Worm (Caenorhabditis elegans) whole organism, L3 larva: ENCODE results near the gene daf-3.
A peak's percentile ranks its signal among the peaks of the same experiment; 100 is the strongest.

ENCODE experiments used
- R02D3.7 ChIP-seq: fragments of 150-350 bp; optimal IDR thresholded peaks from 2 replicates; lab custom pipeline; 2014; ENCODE audit warnings: missing biosample characterization, missing genetic modification characterization
- ZK546.5 ChIP-seq: sonication (generic microtip); optimal IDR thresholded peaks from 2 replicates; lab custom pipeline; 2017; ENCODE audit warnings: missing biosample characterization, missing genetic modification characterization
- ama-1 ChIP-seq: fragments of 150-350 bp; optimal IDR thresholded peaks from 2 replicates; lab custom pipeline; 2018
- ceh-16 ChIP-seq: sonication (generic microtip); optimal IDR thresholded peaks from 2 replicates; lab custom pipeline; 2017; ENCODE audit warnings: missing biosample characterization, missing genetic modification characterization
- ceh-28 ChIP-seq: fragments of 150-350 bp; optimal IDR thresholded peaks from 2 replicates; lab custom pipeline; 2014; ENCODE audit warnings: missing biosample characterization, missing genetic modification reagents, missing genetic modification characterization
- ceh-82 ChIP-seq: fragments of 150-350 bp; optimal IDR thresholded peaks from 2 replicates; lab custom pipeline; 2014; ENCODE audit warnings: missing biosample characterization, missing genetic modification characterization
- ceh-9 ChIP-seq: sonication (generic microtip); optimal IDR thresholded peaks from 2 replicates; lab custom pipeline; 2018; ENCODE audit warnings: missing biosample characterization, missing genetic modification characterization
- daf-12 ChIP-seq: fragments of 150-350 bp; optimal IDR thresholded peaks from 2 replicates; lab custom pipeline; 2014; ENCODE audit warnings: missing biosample characterization, missing genetic modification reagents, missing genetic modification characterization
- egl-27 ChIP-seq: sonication (generic microtip); optimal IDR thresholded peaks from 4 replicates; lab custom pipeline; 2017; ENCODE audit warnings: missing biosample characterization, missing genetic modification reagents, missing genetic modification characterization
- egl-5 ChIP-seq: fragments of 150-350 bp; optimal IDR thresholded peaks from 2 replicates; lab custom pipeline; 2017; ENCODE audit warnings: missing biosample characterization, missing genetic modification reagents, missing genetic modification characterization, inconsistent platforms
- elt-1 ChIP-seq: fragments of 150-350 bp; optimal IDR thresholded peaks from 2 replicates; lab custom pipeline; 2014; ENCODE audit warnings: missing biosample characterization, missing genetic modification characterization
- elt-2 ChIP-seq: sonication (generic microtip); optimal IDR thresholded peaks from 2 replicates; lab custom pipeline; 2016; ENCODE audit warnings: missing genetic modification reagents, mild to moderate bottlenecking, missing genetic modification characterization, missing compliant biosample characterization
- elt-3 ChIP-seq, 3 experiments: fragments of 150-350 bp in 1 of 3; sonication (generic microtip) in 2 of 3; optimal IDR thresholded peaks; 2 replicates in 2 of 3; 4 replicates in 1 of 3; lab custom pipeline; 2014 to 2017; ENCODE audit warnings: missing biosample characterization in 3 of 3, missing genetic modification characterization in 3 of 3
- eor-1 ChIP-seq, 2 experiments: fragments of 150-350 bp; optimal IDR thresholded peaks; 2 replicates each; lab custom pipeline; 2014 to 2018; ENCODE audit warnings: missing biosample characterization in 2 of 2, missing genetic modification characterization in 2 of 2
- fkh-10 ChIP-seq: sonication (generic microtip); optimal IDR thresholded peaks from 2 replicates; lab custom pipeline; 2017; ENCODE audit warnings: missing biosample characterization, missing genetic modification reagents, missing genetic modification characterization
- hmg-11 ChIP-seq: sonication (generic microtip); optimal IDR thresholded peaks from 2 replicates; lab custom pipeline; 2016; ENCODE audit warnings: missing genetic modification characterization, missing compliant biosample characterization
- jun-1 ChIP-seq: fragments of 150-350 bp; optimal IDR thresholded peaks from 2 replicates; lab custom pipeline; 2014; ENCODE audit warnings: missing biosample characterization, missing genetic modification reagents, missing genetic modification characterization
- lin-39 ChIP-seq: fragments of 150-350 bp; optimal IDR thresholded peaks from 2 replicates; lab custom pipeline; 2018; ENCODE audit warnings: missing biosample characterization, missing genetic modification reagents, missing genetic modification characterization
- lsy-12 ChIP-seq: sonication (generic microtip); optimal IDR thresholded peaks from 2 replicates; lab custom pipeline; 2016; ENCODE audit warnings: mild to moderate bottlenecking, missing genetic modification characterization, missing compliant biosample characterization
- mdl-1 ChIP-seq: fragments of 150-350 bp; optimal IDR thresholded peaks from 2 replicates; lab custom pipeline; 2014; ENCODE audit warnings: missing biosample characterization, missing genetic modification characterization
- mml-1 ChIP-seq: fragments of 150-350 bp; sonication (generic microtip); optimal IDR thresholded peaks from 3 replicates; lab custom pipeline; 2014; ENCODE audit warnings: missing biosample characterization, missing genetic modification characterization
- nfya-1 ChIP-seq: sonication (generic microtip); optimal IDR thresholded peaks from 2 replicates; lab custom pipeline; 2017; ENCODE audit warnings: missing genetic modification characterization, mild to moderate bottlenecking, missing compliant biosample characterization, antibody characterized with exemption, moderate library complexity; ENCODE audit not compliant: insufficient read depth
- nhr-11 ChIP-seq: fragments of 150-350 bp; optimal IDR thresholded peaks from 2 replicates; lab custom pipeline; 2014; ENCODE audit warnings: missing biosample characterization, missing genetic modification characterization
- nhr-12 ChIP-seq: fragments of 150-350 bp; optimal IDR thresholded peaks from 2 replicates; lab custom pipeline; 2014; ENCODE audit warnings: missing biosample characterization, missing genetic modification characterization
- nhr-23 ChIP-seq: fragments of 150-350 bp; optimal IDR thresholded peaks from 2 replicates; lab custom pipeline; 2014; ENCODE audit warnings: missing biosample characterization, missing genetic modification reagents, missing genetic modification characterization
- nhr-237 ChIP-seq: fragments of 150-350 bp; optimal IDR thresholded peaks from 2 replicates; lab custom pipeline; 2014; ENCODE audit warnings: missing biosample characterization, missing genetic modification characterization
- nhr-25 ChIP-seq: sonication (generic microtip); optimal IDR thresholded peaks from 2 replicates; lab custom pipeline; 2017; ENCODE audit warnings: missing biosample characterization, missing genetic modification characterization
- nhr-28 ChIP-seq: fragments of 150-350 bp; optimal IDR thresholded peaks from 2 replicates; lab custom pipeline; 2014; ENCODE audit warnings: missing biosample characterization, missing genetic modification characterization
- nhr-43 ChIP-seq: sonication (generic microtip); optimal IDR thresholded peaks from 2 replicates; lab custom pipeline; 2016; ENCODE audit warnings: mild to moderate bottlenecking, missing genetic modification characterization, missing compliant biosample characterization; ENCODE audit not compliant: poor library complexity, severe bottlenecking
- nhr-67 ChIP-seq: fragments of 150-350 bp; optimal IDR thresholded peaks from 2 replicates; lab custom pipeline; 2014; ENCODE audit warnings: missing biosample characterization, missing genetic modification characterization
- nhr-76 ChIP-seq: fragments of 150-350 bp; sonication (generic microtip); optimal IDR thresholded peaks from 5 replicates; lab custom pipeline; 2014; ENCODE audit warnings: missing biosample characterization, missing genetic modification characterization
- nhr-77 ChIP-seq: fragments of 150-350 bp; optimal IDR thresholded peaks from 2 replicates; lab custom pipeline; 2014; ENCODE audit warnings: missing biosample characterization, missing genetic modification characterization
- pha-4 ChIP-seq: fragments of 150-350 bp; optimal IDR thresholded peaks from 2 replicates; lab custom pipeline; 2014; ENCODE audit warnings: missing biosample characterization, missing genetic modification reagents, missing genetic modification characterization
- tbx-2 ChIP-seq: sonication (generic microtip); optimal IDR thresholded peaks from 2 replicates; lab custom pipeline; 2016; ENCODE audit warnings: mild to moderate bottlenecking, missing genetic modification characterization, missing compliant biosample characterization
- unc-39 ChIP-seq: sonication (generic microtip); optimal IDR thresholded peaks from 4 replicates; lab custom pipeline; 2017; ENCODE audit warnings: missing biosample characterization, missing genetic modification characterization
- unc-62 ChIP-seq: fragments of 150-350 bp; sonication (generic microtip); optimal IDR thresholded peaks from 4 replicates; lab custom pipeline; 2014; ENCODE audit warnings: missing biosample characterization, missing genetic modification reagents, missing genetic modification characterization
- zag-1 ChIP-seq: fragments of 150-350 bp; optimal IDR thresholded peaks from 2 replicates; lab custom pipeline; 2014; ENCODE audit warnings: missing biosample characterization, missing genetic modification characterization
- ztf-4 ChIP-seq: fragments of 150-350 bp; optimal IDR thresholded peaks from 2 replicates; lab custom pipeline; 2014; ENCODE audit warnings: missing biosample characterization, missing genetic modification characterization

Gene daf-3

DNA sequence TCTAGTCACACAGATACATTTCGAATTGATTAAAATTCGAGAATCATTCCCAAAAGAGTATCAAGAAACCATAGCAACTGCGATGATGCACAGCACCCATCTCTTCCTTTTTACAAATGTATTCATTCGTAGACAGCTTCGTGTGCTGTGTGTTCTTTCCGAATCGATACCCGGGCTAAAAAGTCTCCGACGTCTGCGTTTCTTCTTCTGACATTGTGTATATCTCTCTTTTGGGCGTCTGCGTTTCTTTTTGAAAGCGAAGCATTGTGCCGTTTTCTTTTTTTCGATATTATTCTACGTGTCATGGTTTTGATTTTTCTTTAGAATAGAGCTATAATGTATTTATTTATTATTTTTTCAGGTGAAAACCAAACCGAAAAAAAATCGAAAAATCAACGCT is 37.3 kb downstream of the daf-3 start, which contains the start of gene attf-5:
TSS of gene attf-5 (plus strand) at position 362 of the 400 bp plus-strand sequence.
- TF ChIP-seq ceh-28 (tag; lab: Kevin White, UChicago) (peak; percentile 78), nhr-25 (no peak), egl-5 (no peak), hmg-11 (peak; percentile 42), pha-4 (tag; lab: Kevin White, UChicago) (peak; percentile 53), nhr-23 (tag; lab: Kevin White, UChicago) (peak; percentile 22), nhr-43 (no peak), elt-3 (tag; optimal IDR thresholded peaks at IDR 0.05; lab: Kevin White, UChicago) (no peak)

DNA sequence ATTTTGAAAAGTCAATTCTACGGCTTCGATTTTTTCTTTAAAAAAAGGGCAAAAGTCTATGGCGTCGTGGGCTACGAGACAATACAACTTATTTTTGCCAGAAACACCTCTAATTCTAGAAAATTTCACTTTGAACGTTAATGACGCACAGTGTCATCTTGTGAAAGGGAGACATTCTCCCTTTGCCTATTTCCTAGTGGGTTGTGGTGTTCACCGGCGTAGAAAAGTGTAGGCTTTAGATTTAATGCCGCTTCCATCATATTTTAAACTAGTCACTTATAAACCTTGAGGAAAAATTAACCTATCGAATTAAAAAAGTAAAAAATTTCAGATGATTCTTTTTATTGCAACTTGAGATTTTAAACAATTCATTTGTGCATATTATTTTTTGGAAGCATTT is 39.9 kb downstream of the daf-3 start:
- peak; percentile 23 for TF ChIP-seq nhr-23 (tag; lab: Kevin White, UChicago)
- TF ChIP-seq ceh-82 = no peak
- TF ChIP-seq tbx-2 = peak; percentile 19
- TF ChIP-seq daf-12 = no peak
- peak; percentile 11 for TF ChIP-seq nhr-77
- TF ChIP-seq ceh-16 = no peak
- TF ChIP-seq lsy-12 = no peak
- peak; percentile 17 for TF ChIP-seq nhr-43
- peak; percentile 43 for TF ChIP-seq ceh-28 (tag; lab: Kevin White, UChicago)

DNA sequence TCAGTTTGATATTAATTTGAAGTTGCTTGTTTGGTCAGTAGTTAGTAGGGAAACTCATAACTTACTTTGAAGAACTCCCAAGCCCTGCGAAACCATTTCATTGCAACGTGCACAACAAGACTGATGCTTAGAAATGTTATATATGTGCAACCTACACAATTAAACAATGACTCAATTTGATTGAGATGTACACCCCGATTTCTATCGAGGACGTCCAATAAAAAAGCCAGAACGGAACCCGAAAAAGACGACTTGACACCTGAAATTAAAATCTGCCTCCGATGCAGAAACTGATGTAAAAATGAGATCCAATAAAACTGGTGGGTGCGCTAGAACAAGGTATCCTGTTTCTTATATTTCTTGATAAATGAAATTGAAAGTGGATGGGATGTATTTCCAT is 40.4 kb downstream of the daf-3 start, which contains the start of gene T04G9.6:
TSS of gene T04G9.6 (minus strand) at position 101 of the 400 bp plus-strand sequence.
- TF ChIP-seq R02D3.7 (tag; lab: Kevin White, UChicago) = no peak
- TF ChIP-seq nhr-12 = no peak
- no peak for TF ChIP-seq lin-39 (tag; lab: Kevin White, UChicago)
- no peak for TF ChIP-seq egl-5
- no peak for TF ChIP-seq eor-1 (tag; optimal IDR thresholded peaks at IDR 0.05; lab: Kevin White, UChicago)
- no peak for TF ChIP-seq elt-2 (tag; lab: Kevin White, UChicago)
- no peak for TF ChIP-seq unc-39
- no peak for TF ChIP-seq nhr-23 (tag; lab: Kevin White, UChicago)
- no peak for TF ChIP-seq nhr-76 (tag; lab: Kevin White, UChicago)
- no peak for TF ChIP-seq mdl-1
- TF ChIP-seq unc-62 (GFP tag; lab: Kevin White, UChicago) = no peak

DNA sequence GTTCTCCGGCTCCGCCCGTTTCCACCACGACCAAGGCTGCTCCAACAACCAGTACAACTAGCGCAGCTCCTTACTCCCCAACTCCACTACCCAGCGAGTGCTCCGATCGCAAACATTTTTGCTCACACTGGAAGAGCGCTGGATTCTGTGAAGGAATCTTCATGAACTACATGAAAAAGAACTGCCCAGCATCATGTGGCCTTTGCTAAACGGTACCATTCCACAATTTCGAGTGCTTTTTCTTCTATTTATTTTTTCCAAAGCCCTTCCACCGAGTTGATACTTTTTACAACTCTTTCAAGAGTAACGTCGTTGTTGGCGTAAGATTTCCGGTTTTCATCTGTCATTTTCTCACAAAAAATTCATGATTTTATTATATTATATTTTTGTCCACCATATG is 45.2 kb downstream of the daf-3 start:
- TF ChIP-seq nfya-1 (tag; lab: Kevin White, UChicago) = no peak
- TF ChIP-seq nhr-67 = no peak
- TF ChIP-seq jun-1 (tag; lab: Kevin White, UChicago) = no peak
- no peak for TF ChIP-seq zag-1 (tag; lab: Kevin White, UChicago)
- TF ChIP-seq egl-27 (tag; lab: Kevin White, UChicago) = no peak
- no peak for TF ChIP-seq egl-5
- TF ChIP-seq ceh-28 (tag; lab: Kevin White, UChicago) = no peak
- no peak for TF ChIP-seq ceh-16
- TF ChIP-seq R02D3.7 (tag; lab: Kevin White, UChicago) = no peak
- TF ChIP-seq ZK546.5 (tag; lab: Kevin White, UChicago) = no peak
- no peak for TF ChIP-seq unc-39
- TF ChIP-seq ceh-9 (tag; lab: Kevin White, UChicago) = no peak
- no peak for TF ChIP-seq fkh-10

DNA sequence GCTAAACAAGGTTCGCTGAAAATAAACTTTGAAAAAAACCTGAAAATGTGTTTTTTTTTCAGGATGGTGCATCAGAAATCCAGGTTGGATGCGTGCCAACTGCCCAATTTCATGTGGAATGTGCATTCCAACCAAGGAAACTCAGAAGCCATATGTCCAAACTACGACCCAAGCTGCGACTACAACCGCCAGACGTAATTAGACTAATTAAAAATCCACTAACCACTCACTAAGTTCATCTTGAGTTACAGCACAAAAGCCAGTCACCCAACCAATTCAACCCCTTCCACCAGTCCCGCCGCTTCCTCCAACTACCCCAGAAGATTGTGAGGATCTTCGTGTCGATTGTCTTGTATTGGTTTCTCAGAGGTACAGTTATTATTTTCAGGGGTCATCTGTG is 46.0 kb downstream of the daf-3 start:
- TF ChIP-seq nfya-1 (tag; lab: Kevin White, UChicago) (no peak), nhr-12 (no peak), zag-1 (tag; lab: Kevin White, UChicago) (no peak), hmg-11 (no peak), nhr-25 (no peak), tbx-2 (no peak), nhr-76 (tag; lab: Kevin White, UChicago) (no peak), nhr-77 (no peak), ama-1 (lab: Kevin White, UChicago) (no peak)

DNA sequence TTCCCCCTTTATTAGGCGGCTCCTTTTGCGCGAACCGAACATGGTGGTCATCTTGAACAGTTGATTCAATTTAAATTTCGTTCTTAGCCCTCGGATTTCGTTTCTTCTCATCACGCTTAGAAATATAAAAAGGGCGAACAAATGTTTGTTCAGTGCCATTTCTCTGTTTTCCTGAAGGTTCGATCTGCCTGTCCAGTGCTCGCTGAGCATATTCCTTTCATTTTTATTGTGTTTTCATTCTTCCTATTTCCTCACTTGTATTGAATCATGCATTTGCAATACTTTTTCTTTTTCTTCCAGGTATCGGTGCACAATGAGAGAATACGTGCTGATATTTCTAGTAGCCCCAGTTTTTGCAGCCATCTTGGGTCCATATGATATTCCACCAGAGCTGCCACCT is 47.9 kb downstream of the daf-3 start, which contains the start of gene nas-15:
TSS of gene nas-15 (plus strand) at position 301 of the 400 bp plus-strand sequence.
- no peak for TF ChIP-seq hmg-11
- no peak for TF ChIP-seq nhr-77
- TF ChIP-seq elt-1 (tag; lab: Kevin White, UChicago) = no peak
- no peak for TF ChIP-seq nhr-28
- no peak for TF ChIP-seq mdl-1
- no peak for TF ChIP-seq nhr-237 (tag; lab: Kevin White, UChicago)
- TF ChIP-seq nhr-11 (tag; lab: Kevin White, UChicago) = no peak
- TF ChIP-seq ztf-4 (tag; lab: Kevin White, UChicago) = no peak
- TF ChIP-seq jun-1 (tag; lab: Kevin White, UChicago) = no peak
- TF ChIP-seq mml-1 (tag; lab: Kevin White, UChicago) = no peak
- no peak for TF ChIP-seq fkh-10
